Worm (Caenorhabditis elegans) whole organism, L4/young adult: ENCODE results near the gene gck-4.

Experiments used
- W03F9.2 ChIP-seq: fragments of 150-350 bp; optimal IDR thresholded peaks from 2 replicates; lab custom pipeline; 2014; ENCODE audit warnings: missing biosample characterization, missing genetic modification characterization
- dao-5 ChIP-seq: sonication (generic microtip); optimal IDR thresholded peaks from 2 replicates; lab custom pipeline; 2016; ENCODE audit warnings: missing genotype, missing genetic modification characterization, moderate library complexity, missing compliant biosample characterization
- him-1 ChIP-seq: sonication (generic microtip); optimal IDR thresholded peaks from 2 replicates; lab custom pipeline; 2016; ENCODE audit warnings: missing genotype, missing genetic modification reagents, missing genetic modification characterization, missing compliant biosample characterization

ce11 chrX:13655769-13656168 lies 21.2 kb upstream of the gck-4 start:
- TF ChIP-seq him-1 (tag; lab: Kevin White, UChicago): no peak
- no peak for TF ChIP-seq W03F9.2 (tag; lab: Kevin White, UChicago)
- no peak for TF ChIP-seq dao-5
